Fruit fly (Drosophila melanogaster) whole organism, embryonic: ENCODE data around the gene zfh2.

Experiments
- Atf-2 ChIP-seq: fragments of 200-800 bp; sonication (Bioruptor generic); optimal IDR thresholded peaks from 2 replicates; lab custom pipeline; 2016; ENCODE audit warnings: missing biosample characterization, missing genetic modification characterization
- Awh ChIP-seq: fragments of 200-800 bp; sonication (Bioruptor generic); IDR thresholded peaks from 2 replicates; pipeline ENCODE4, ENCODE4 v1.3.6; 2022; ENCODE audit warnings: missing biosample characterization, missing genetic modification characterization
- Bdp1 ChIP-seq: fragments of 200-800 bp; sonication (Bioruptor generic); optimal IDR thresholded peaks from 3 replicates; lab custom pipeline; 2016; ENCODE audit warnings: missing biosample characterization, missing genetic modification characterization
- CG10462 ChIP-seq: fragments of 200-800 bp; sonication (Bioruptor generic); optimal IDR thresholded peaks from 2 replicates; lab custom pipeline; 2016; ENCODE audit warnings: missing biosample characterization, missing genetic modification characterization
- CG12299 ChIP-seq: fragments of 200-800 bp; sonication (Bioruptor generic); optimal IDR thresholded peaks from 2 replicates; lab custom pipeline; 2018; ENCODE audit warnings: missing biosample characterization, mild to moderate bottlenecking, missing genetic modification characterization
- CG12659 ChIP-seq: fragments of 200-800 bp; sonication (Bioruptor generic); optimal IDR thresholded peaks from 3 replicates; lab custom pipeline; 2017; ENCODE audit warnings: mild to moderate bottlenecking, missing biosample characterization, missing genetic modification reagents, missing genetic modification characterization
- CG14441 ChIP-seq: fragments of 200-800 bp; sonication (Bioruptor generic); IDR thresholded peaks from 2 replicates; pipeline ENCODE4 v1.3.6; 2022; ENCODE audit warnings: missing biosample characterization, missing genetic modification characterization
- CG1603 ChIP-seq: fragments of 200-800 bp; sonication (Bioruptor generic); optimal IDR thresholded peaks from 2 replicates; lab custom pipeline; 2019; ENCODE audit warnings: missing biosample characterization, mild to moderate bottlenecking, missing genetic modification characterization, moderate library complexity
- CG16813 ChIP-seq: fragments of 200-800 bp; sonication (Bioruptor generic); IDR thresholded peaks from 3 replicates; pipeline ENCODE4 v1.3.6; 2022; ENCODE audit warnings: missing biosample characterization, missing genetic modification characterization; ENCODE audit not compliant: partially characterized antibody
- CG17385 ChIP-seq: fragments of 200-800 bp; sonication (Bioruptor generic); optimal IDR thresholded peaks from 3 replicates; lab custom pipeline; 2018; ENCODE audit warnings: missing biosample characterization, mild to moderate bottlenecking, missing genetic modification characterization
- CG1832 ChIP-seq: fragments of 200-800 bp; sonication (Bioruptor generic); optimal IDR thresholded peaks from 2 replicates; lab custom pipeline; 2017; ENCODE audit warnings: missing biosample characterization, mild to moderate bottlenecking, missing genetic modification characterization, inconsistent platforms
- CG2120 ChIP-seq: fragments of 200-800 bp; sonication (Bioruptor generic); optimal IDR thresholded peaks from 3 replicates; lab custom pipeline; 2016; ENCODE audit warnings: missing biosample characterization, missing genetic modification characterization
- CG2678 ChIP-seq: fragments of 200-800 bp; sonication (Bioruptor generic); optimal IDR thresholded peaks from 3 replicates; lab custom pipeline; 2019; ENCODE audit warnings: missing biosample characterization, mild to moderate bottlenecking, missing genetic modification characterization, moderate library complexity
- CG31365 ChIP-seq: fragments of 200-800 bp; sonication (Bioruptor generic); optimal IDR thresholded peaks from 2 replicates; lab custom pipeline; 2018; ENCODE audit warnings: missing biosample characterization, mild to moderate bottlenecking, missing genetic modification characterization
- CG3281 ChIP-seq: fragments of 200-800 bp; sonication (Bioruptor generic); optimal IDR thresholded peaks from 3 replicates; lab custom pipeline; 2017; ENCODE audit warnings: missing biosample characterization, mild to moderate bottlenecking, missing genetic modification characterization
- CG3407 ChIP-seq: fragments of 200-800 bp; sonication (Bioruptor generic); optimal IDR thresholded peaks from 2 replicates; lab custom pipeline; 2018; ENCODE audit warnings: missing biosample characterization, mild to moderate bottlenecking, missing genetic modification characterization
- CG3847 ChIP-seq: fragments of 200-800 bp; sonication (Bioruptor generic); IDR thresholded peaks from 2 replicates; pipeline ENCODE4 v1.3.6; 2022; ENCODE audit warnings: missing biosample characterization, missing genetic modification characterization
- CG6689 ChIP-seq: fragments of 200-800 bp; sonication (Bioruptor generic); IDR thresholded peaks from 2 replicates; pipeline ENCODE4 v1.3.6; 2022; ENCODE audit warnings: missing biosample characterization, missing genetic modification characterization
- CG6813 ChIP-seq: fragments of 200-800 bp; sonication (Bioruptor generic); optimal IDR thresholded peaks from 2 replicates; lab custom pipeline; 2017; ENCODE audit warnings: missing biosample characterization, missing genetic modification characterization, mild to moderate bottlenecking, moderate library complexity, missing genetic modification reagents
- CG7963 ChIP-seq: fragments of 200-800 bp; sonication (Bioruptor generic); IDR thresholded peaks from 3 replicates; pipeline ENCODE4 v1.3.6; 2022; ENCODE audit warnings: missing biosample characterization, missing genetic modification characterization; ENCODE audit not compliant: partially characterized antibody
- D19A ChIP-seq: fragments of 200-800 bp; optimal IDR thresholded peaks from 3 replicates; lab custom pipeline; 2019; ENCODE audit warnings: missing biosample characterization, mild to moderate bottlenecking, missing genetic modification characterization, moderate library complexity
- Doc3 ChIP-seq: fragments of 200-800 bp; sonication (Bioruptor generic); IDR thresholded peaks from 3 replicates; pipeline ENCODE4 v1.3.6; 2022; ENCODE audit warnings: missing biosample characterization, missing genetic modification characterization; ENCODE audit not compliant: partially characterized antibody
- E2f2 ChIP-seq: fragments of 200-800 bp; sonication (Bioruptor generic); IDR thresholded peaks from 2 replicates; pipeline ENCODE4 v1.3.6; 2022; ENCODE audit warnings: missing biosample characterization, missing genetic modification characterization
- HHEX ChIP-seq: fragments of 200-800 bp; sonication (Bioruptor generic); optimal IDR thresholded peaks from 3 replicates; lab custom pipeline; 2017; ENCODE audit warnings: missing biosample characterization, mild to moderate bottlenecking, missing genetic modification characterization, missing genetic modification reagents
- HLH54F ChIP-seq: fragments of 200-800 bp; sonication (Bioruptor generic); optimal IDR thresholded peaks from 3 replicates; lab custom pipeline; 2016; ENCODE audit warnings: missing biosample characterization, missing genetic modification characterization
- Lim3 ChIP-seq: fragments of 200-800 bp; sonication (Bioruptor generic); IDR thresholded peaks from 2 replicates; pipeline ENCODE4 v1.3.6; 2022; ENCODE audit warnings: missing biosample characterization, missing genetic modification characterization
- MTF-1 ChIP-seq: fragments of 200-800 bp; sonication (Bioruptor generic); optimal IDR thresholded peaks from 2 replicates; lab custom pipeline; 2018; ENCODE audit warnings: missing biosample characterization, mild to moderate bottlenecking, missing genetic modification characterization, borderline replicate concordance
- Mad ChIP-seq: fragments of 200-800 bp; sonication (Bioruptor generic); optimal IDR thresholded peaks from 2 replicates; lab custom pipeline; 2016; ENCODE audit warnings: missing biosample characterization, missing genetic modification characterization
- Mrtf ChIP-seq: fragments of 200-800 bp; sonication (Bioruptor generic); IDR thresholded peaks from 3 replicates; pipeline ENCODE4 v1.3.6; 2022; ENCODE audit warnings: missing biosample characterization, missing genetic modification characterization
- Nf-YB ChIP-seq: fragments of 200-800 bp; sonication (Bioruptor generic); optimal IDR thresholded peaks from 3 replicates; lab custom pipeline; 2019; ENCODE audit warnings: missing biosample characterization, mild to moderate bottlenecking, missing genetic modification characterization, moderate library complexity
- Poxn ChIP-seq: fragments of 200-800 bp; sonication (Bioruptor generic); IDR thresholded peaks from 2 replicates; pipeline ENCODE4 v1.3.6; 2022; ENCODE audit warnings: missing biosample characterization, missing genetic modification characterization
- Stat92E ChIP-seq, 3 experiments: fragments of >200 bp in 2 of 3; fragments of 200-800 bp in 1 of 3; sonication (Bioruptor generic) in 1 of 3; optimal IDR thresholded peaks; 2 replicates each; lab custom pipeline; 2017 to 2019; ENCODE audit warnings: missing biosample characterization in 3 of 3, missing genetic modification characterization in 3 of 3, mild to moderate bottlenecking in 1 of 3, moderate library complexity in 1 of 3
- Usf ChIP-seq: fragments of 200-800 bp; sonication (Bioruptor generic); optimal IDR thresholded peaks from 2 replicates; lab custom pipeline; 2017; ENCODE audit warnings: missing genotype, missing biosample characterization, missing genetic modification characterization
- Xbp1 ChIP-seq: fragments of 200-800 bp; sonication (Bioruptor generic); optimal IDR thresholded peaks from 3 replicates; lab custom pipeline; 2016; ENCODE audit warnings: missing biosample characterization, mild to moderate bottlenecking, missing genetic modification characterization
- amos ChIP-seq: fragments of 200-800 bp; sonication (Bioruptor generic); IDR thresholded peaks from 2 replicates; pipeline ENCODE4 v1.3.6; 2022; ENCODE audit warnings: missing biosample characterization, missing genetic modification characterization; ENCODE audit not compliant: partially characterized antibody
- crc ChIP-seq: fragments of 200-800 bp; sonication (Bioruptor generic); optimal IDR thresholded peaks from 2 replicates; lab custom pipeline; 2016; ENCODE audit warnings: missing biosample characterization, missing genetic modification characterization
- dm ChIP-seq: fragments of 200-800 bp; sonication (Bioruptor generic); optimal IDR thresholded peaks from 3 replicates; lab custom pipeline; 2016; ENCODE audit warnings: missing biosample characterization, missing genetic modification characterization
- her ChIP-seq: fragments of 200-800 bp; sonication (Bioruptor generic); optimal IDR thresholded peaks from 2 replicates; lab custom pipeline; 2016; ENCODE audit warnings: missing biosample characterization, missing genetic modification characterization
- lmd ChIP-seq: fragments of 200-800 bp; sonication (Bioruptor generic); IDR thresholded peaks from 2 replicates; pipeline ENCODE4 v1.3.6; 2022; ENCODE audit warnings: missing biosample characterization, missing genetic modification characterization
- lola ChIP-seq, 3 experiments: fragments of >200 bp in 2 of 3; fragments of 200-800 bp in 1 of 3; sonication (Bioruptor generic) in 1 of 3; optimal IDR thresholded peaks; 2 replicates each; lab custom pipeline; 2017 to 2019; ENCODE audit warnings: missing biosample characterization in 3 of 3, missing genetic modification characterization in 3 of 3, mild to moderate bottlenecking in 1 of 3, moderate library complexity in 1 of 3
- oc ChIP-seq: fragments of 200-800 bp; sonication (Bioruptor generic); optimal IDR thresholded peaks from 2 replicates; lab custom pipeline; 2018; ENCODE audit warnings: missing biosample characterization, mild to moderate bottlenecking, missing genetic modification characterization, moderate library complexity
- pan ChIP-seq, 4 experiments: fragments of >200 bp in 3 of 4; fragments of 200-800 bp in 1 of 4; sonication (Bioruptor generic) in 1 of 4; optimal IDR thresholded peaks in 3 of 4; IDR thresholded peaks in 1 of 4; 2 replicates each; pipeline versions ENCODE4 v1.3.6 to Lab custom; 2017 to 2022; ENCODE audit warnings: missing biosample characterization in 2 of 4, missing genetic modification characterization in 2 of 4, mixed read lengths in 1 of 4
- pum ChIP-seq: fragments of 200-800 bp; sonication (Bioruptor generic); optimal IDR thresholded peaks from 2 replicates; lab custom pipeline; 2016; ENCODE audit warnings: missing biosample characterization, missing genetic modification characterization
- schlank ChIP-seq: fragments of 200-800 bp; sonication (Bioruptor generic); optimal IDR thresholded peaks from 2 replicates; lab custom pipeline; 2018; ENCODE audit warnings: missing biosample characterization, mild to moderate bottlenecking, missing genetic modification characterization
- so ChIP-seq: fragments of 200-800 bp; sonication (Bioruptor generic); IDR thresholded peaks from 3 replicates; pipeline ENCODE4 v1.3.6; 2022; ENCODE audit warnings: missing biosample characterization, missing genetic modification characterization
- tgo ChIP-seq: fragments of 200-800 bp; sonication (Bioruptor generic); IDR thresholded peaks from 3 replicates; pipeline ENCODE4 v1.3.6; 2022; ENCODE audit warnings: missing biosample characterization, missing genetic modification characterization
- unc-4 ChIP-seq: fragments of 200-800 bp; sonication (Bioruptor generic); IDR thresholded peaks from 2 replicates; pipeline ENCODE4 v1.3.6; 2022; ENCODE audit warnings: missing biosample characterization, missing genetic modification characterization; ENCODE audit not compliant: partially characterized antibody
- vnd ChIP-seq: fragments of 200-800 bp; sonication (Bioruptor generic); IDR thresholded peaks from 3 replicates; pipeline ENCODE4 v1.3.6; 2022; ENCODE audit warnings: missing biosample characterization, missing genetic modification characterization; ENCODE audit not compliant: partially characterized antibody
- wdn ChIP-seq: fragments of 200-800 bp; sonication (Bioruptor generic); IDR thresholded peaks from 2 replicates; pipeline ENCODE4 v1.3.6; 2022; ENCODE audit warnings: missing biosample characterization, missing genetic modification characterization
- zen ChIP-seq: fragments of 200-800 bp; sonication (Bioruptor generic); optimal IDR thresholded peaks from 3 replicates; lab custom pipeline; 2018; ENCODE audit warnings: missing biosample characterization, mild to moderate bottlenecking, missing genetic modification characterization, moderate library complexity

The zfh2 gene

dm6 chr4:481739-482138, 19.9 kb upstream of the zfh2 start (continued):
- TF ChIP-seq Atf-2 (GFP tag; lab: Kevin White, UChicago) (no peak), CG1832 (no peak), HHEX (GFP tag; lab: Kevin White, UChicago) (no peak), Lim3 (GFP tag; lab: Robert Waterston, UW) (no peak), CG2678 (tag; lab: Kevin White, UChicago) (no peak), CG16813 (GFP tag; lab: Robert Waterston, UW) (peak; percentile 80), Nf-YB (GFP tag; lab: Kevin White, UChicago) (no peak), oc (tag; lab: Kevin White, UChicago) (no peak), Doc3 (GFP tag; lab: Robert Waterston, UW) (peak; percentile 36; the same call in 1 of the 3 replicates), vnd (peak; percentile 57; the same call in 1 of the 3 replicates), so (GFP tag; lab: Robert Waterston, UW) (no peak), crc (GFP tag; lab: Kevin White, UChicago) (no peak), Mrtf (no peak), CG12299 (tag; lab: Kevin White, UChicago) (no peak), D19A (tag; lab: Kevin White, UChicago) (no peak), Xbp1 (GFP tag; lab: Kevin White, UChicago) (no peak), CG31365 (tag; lab: Kevin White, UChicago) (no peak), Bdp1 (GFP tag; lab: Kevin White, UChicago) (no peak), Poxn (GFP tag; lab: Robert Waterston, UW) (no peak), schlank (tag; lab: Kevin White, UChicago) (no peak), Mad (GFP tag; lab: Kevin White, UChicago) (no peak), lmd (GFP tag; lab: Robert Waterston, UW) (no peak), CG12659 (GFP tag; lab: Kevin White, UChicago) (peak; percentile 11), CG7963 (no peak; the same call in 1 of the 3 replicates), CG3847 (no peak), CG14441 (GFP tag; lab: Robert Waterston, UW) (no peak), zen (no peak), Usf (GFP tag; lab: Kevin White, UChicago) (no peak), CG17385 (GFP tag; lab: Kevin White, UChicago) (no peak), amos (GFP tag; lab: Robert Waterston, UW) (peak; percentile 77; the same call in 1 of the 2 replicates), pan (optimal IDR thresholded peaks at IDR 0.05; lab: Kevin White, UChicago) (no peak), pan (GFP tag; optimal IDR thresholded peaks at IDR 0.05 in 1 of 2, IDR thresholded peaks at IDR 0.05 in 1 of 2) (no peak), wdn (no peak), CG3407 (GFP tag; lab: Kevin White, UChicago) (no peak), her (GFP tag; lab: Kevin White, UChicago) (no peak), unc-4 (GFP tag; lab: Robert Waterston, UW) (no peak; the same call in 1 of the 2 replicates), dm (no peak), Stat92E (GFP tag; optimal IDR thresholded peaks at IDR 0.05; lab: Kevin White, UChicago) (no peak), HLH54F (GFP tag; lab: Kevin White, UChicago) (no peak), Awh (no peak), CG3281 (GFP tag; lab: Kevin White, UChicago) (no peak), tgo (GFP tag; lab: Robert Waterston, UW) (no peak), CG6813 (GFP tag; lab: Kevin White, UChicago) (no peak), E2f2 (peak; percentile 39; the same call in 1 of the 2 replicates), CG10462 (no peak), CG1603 (tag; lab: Kevin White, UChicago) (peak; percentile 1), lola (GFP tag; optimal IDR thresholded peaks at IDR 0.05; lab: Kevin White, UChicago) (no peak), pum (GFP tag; lab: Kevin White, UChicago) (no peak), CG6689 (no peak), CG2120 (GFP tag; lab: Kevin White, UChicago) (no peak), MTF-1 (GFP tag; lab: Kevin White, UChicago) (no peak)
